Worm (Caenorhabditis elegans) whole organism, late embryonic: ENCODE data around the gene rpt-4.

Experiments used
- C08G9.2 ChIP-seq: sonication (generic microtip); optimal IDR thresholded peaks from 2 replicates; lab custom pipeline; 2016; ENCODE audit warnings: mild to moderate bottlenecking, missing genetic modification characterization, moderate library complexity, missing compliant biosample characterization
- ama-1 ChIP-seq: fragments of 150-350 bp; optimal IDR thresholded peaks from 2 replicates; lab custom pipeline; 2014
- ceh-2 ChIP-seq: sonication (generic microtip); optimal IDR thresholded peaks from 2 replicates; lab custom pipeline; 2016; ENCODE audit warnings: missing genotype, missing genetic modification characterization, missing compliant biosample characterization
- ets-4 ChIP-seq: sonication (generic microtip); optimal IDR thresholded peaks from 2 replicates; lab custom pipeline; 2016; ENCODE audit warnings: missing genetic modification characterization, missing compliant biosample characterization
- fkh-10 ChIP-seq: fragments of 150-350 bp; optimal IDR thresholded peaks from 2 replicates; lab custom pipeline; 2014; ENCODE audit warnings: missing biosample characterization, missing genetic modification reagents, missing genetic modification characterization
- odd-2 ChIP-seq: sonication (generic microtip); optimal IDR thresholded peaks from 2 replicates; lab custom pipeline; 2017; ENCODE audit warnings: antibody characterized with exemption, mild to moderate bottlenecking, missing genetic modification characterization, missing compliant biosample characterization
- rnt-1 ChIP-seq: sonication (generic microtip); optimal IDR thresholded peaks from 2 replicates; lab custom pipeline; 2016; ENCODE audit warnings: missing genetic modification characterization, missing compliant biosample characterization
- tbx-2 ChIP-seq: sonication (generic microtip); optimal IDR thresholded peaks from 2 replicates; lab custom pipeline; 2016; ENCODE audit warnings: missing genetic modification characterization, missing compliant biosample characterization

DNA sequence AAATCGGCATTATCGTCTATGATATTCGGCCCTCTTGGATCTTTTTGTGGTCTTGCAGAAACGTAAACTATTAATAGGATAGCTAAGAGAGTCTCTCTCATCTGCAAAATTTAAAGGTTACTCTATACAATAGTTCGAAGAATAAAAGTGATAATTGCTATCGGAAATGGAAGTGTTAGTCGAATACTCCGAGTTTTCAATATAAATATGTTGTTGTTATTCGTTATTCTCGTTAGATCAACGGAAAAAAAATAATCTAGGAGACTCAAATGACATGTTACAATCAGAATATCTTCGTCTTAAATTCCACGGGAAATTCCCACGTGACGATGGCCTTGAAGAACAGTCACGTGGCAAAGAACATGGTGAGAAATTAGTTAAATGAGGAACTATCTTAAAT, 9.2 kb upstream of the rpt-4 start, which contains the start of gene tre-5:
- TF ChIP-seq tbx-2 (no peak), ama-1 (lab: Kevin White, UChicago) (no peak), fkh-10 (GFP tag; lab: Kevin White, UChicago) (no peak), C08G9.2 (no peak), odd-2 (tag; lab: Kevin White, UChicago) (no peak), ceh-2 (tag; lab: Kevin White, UChicago) (no peak), rnt-1 (no peak), ets-4 (no peak)
